Worm (Caenorhabditis elegans) whole organism, L4 larva: ENCODE measurements around the gene eef-1A.2.
A peak's percentile ranks its signal among the peaks of the same experiment; 100 is the strongest.

Experiments
- F44E2.7 ChIP-seq: fragments of 200-800 bp; sonication (Bioruptor generic); IDR thresholded peaks from 2 replicates; pipeline ENCODE4 v2.1.2; 2022; ENCODE audit warnings: missing genetic modification characterization, missing compliant biosample characterization
- T20F7.1 ChIP-seq: fragments of 200-800 bp; sonication (Bioruptor generic); optimal IDR thresholded peaks from 2 replicates; lab custom pipeline; 2018; ENCODE audit warnings: mild to moderate bottlenecking, missing genetic modification characterization, missing compliant biosample characterization
- T26A8.4 ChIP-seq: fragments of 200-800 bp; sonication (Bioruptor generic); IDR thresholded peaks from 2 replicates; pipeline ENCODE4 v1.3.6; 2022; ENCODE audit warnings: missing genetic modification characterization, missing compliant biosample characterization
- Y48G9A.11 ChIP-seq: fragments of 200-800 bp; sonication (Bioruptor generic); IDR thresholded peaks from 2 replicates; pipeline ENCODE4 v1.3.6; 2022; ENCODE audit warnings: missing genetic modification reagents, missing genetic modification characterization, missing compliant biosample characterization
- Y5F2A.4 ChIP-seq: fragments of 200-800 bp; sonication (Bioruptor generic); optimal IDR thresholded peaks from 2 replicates; lab custom pipeline; 2018; ENCODE audit warnings: mild to moderate bottlenecking, missing genetic modification characterization, missing compliant biosample characterization
- Y75B8A.6 ChIP-seq: fragments of 200-800 bp; sonication (Bioruptor generic); IDR thresholded peaks from 2 replicates; pipeline ENCODE4 v1.3.6; 2022; ENCODE audit warnings: missing genetic modification reagents, missing genetic modification characterization, missing compliant biosample characterization
- ZK546.5 ChIP-seq, 2 experiments: sonication (generic microtip); optimal IDR thresholded peaks; 2 replicates each; lab custom pipeline; 2017; ENCODE audit warnings: missing biosample characterization in 2 of 2, missing genetic modification characterization in 2 of 2
- aha-1 ChIP-seq: fragments of 150-350 bp; peaks from one replicate; lab custom pipeline; 2014; ENCODE audit warnings: missing biosample characterization, missing genetic modification characterization
- ama-1 ChIP-seq: fragments of 150-350 bp; optimal IDR thresholded peaks from 2 replicates; lab custom pipeline; 2014; ENCODE audit warnings: inconsistent platforms, mixed read lengths
- ceh-20 ChIP-seq: fragments of 200-800 bp; sonication (Bioruptor generic); IDR thresholded peaks from 2 replicates; pipeline ENCODE4 v1.3.6; 2022; ENCODE audit warnings: missing genetic modification reagents, missing genetic modification characterization, missing compliant biosample characterization
- ctbp-1 ChIP-seq: fragments of 200-800 bp; sonication (Bioruptor generic); IDR thresholded peaks from 2 replicates; pipeline ENCODE4 v1.3.6; 2022; ENCODE audit warnings: missing genetic modification reagents, missing genetic modification characterization, missing compliant biosample characterization
- daf-16 ChIP-seq, 3 experiments: sonication (generic microtip); optimal IDR thresholded peaks; 2 replicates each; lab custom pipeline; 2016 to 2017; ENCODE audit warnings: missing genetic modification characterization in 3 of 3, missing genetic modification reagents in 3 of 3, mild to moderate bottlenecking in 2 of 3, missing compliant biosample characterization in 2 of 3, missing biosample characterization in 1 of 3, moderate library complexity in 1 of 3
- dmd-6 ChIP-seq: fragments of 200-800 bp; sonication (Bioruptor generic); IDR thresholded peaks from 2 replicates; pipeline ENCODE4 v1.3.6; 2022; ENCODE audit warnings: missing genetic modification reagents, missing genetic modification characterization, missing compliant biosample characterization
- dmd-9 ChIP-seq: fragments of 200-800 bp; sonication (Bioruptor generic); IDR thresholded peaks from 2 replicates; pipeline ENCODE4 v1.3.6; 2022; ENCODE audit warnings: missing genetic modification reagents, missing genetic modification characterization, missing compliant biosample characterization
- egl-43 ChIP-seq: fragments of 200-800 bp; sonication (Bioruptor generic); IDR thresholded peaks from 2 replicates; pipeline ENCODE4 v1.3.6; 2022; ENCODE audit warnings: missing genetic modification reagents, missing genetic modification characterization, missing compliant biosample characterization
- fkh-10 ChIP-seq: fragments of 150-350 bp; optimal IDR thresholded peaks from 2 replicates; lab custom pipeline; 2014; ENCODE audit warnings: missing biosample characterization, missing genetic modification reagents, missing genetic modification characterization
- fos-1 ChIP-seq: fragments of 150-350 bp; optimal IDR thresholded peaks from 2 replicates; lab custom pipeline; 2014; ENCODE audit warnings: missing biosample characterization, missing genetic modification characterization
- hlh-11 ChIP-seq: fragments of 200-800 bp; sonication (Bioruptor generic); optimal IDR thresholded peaks from 2 replicates; lab custom pipeline; 2018; ENCODE audit warnings: mild to moderate bottlenecking, missing genetic modification characterization, missing compliant biosample characterization
- hlh-30 ChIP-seq: sonication (generic microtip); optimal IDR thresholded peaks from 2 replicates; lab custom pipeline; 2017; ENCODE audit warnings: antibody characterized with exemption, mild to moderate bottlenecking, missing genetic modification characterization, missing compliant biosample characterization; ENCODE audit not compliant: insufficient read depth
- hmg-1.1 ChIP-seq: fragments of 200-800 bp; sonication (Bioruptor generic); IDR thresholded peaks from 2 replicates; pipeline ENCODE4 v1.3.6; 2022; ENCODE audit warnings: missing genetic modification reagents, missing genetic modification characterization, missing compliant biosample characterization
- jun-1 ChIP-seq: fragments of 150-350 bp; optimal IDR thresholded peaks from 2 replicates; lab custom pipeline; 2014; ENCODE audit warnings: missing biosample characterization, missing genetic modification reagents, missing genetic modification characterization
- lin-13 ChIP-seq: fragments of 150-350 bp; optimal IDR thresholded peaks from 2 replicates; lab custom pipeline; 2014; ENCODE audit warnings: missing biosample characterization, missing genetic modification reagents, missing genetic modification characterization
- lsy-2 ChIP-seq, 2 experiments: fragments of 150-350 bp in 1 of 2; sonication (generic microtip) in 1 of 2; optimal IDR thresholded peaks; 2 replicates each; lab custom pipeline; 2014 to 2017; ENCODE audit warnings: missing biosample characterization in 2 of 2, missing genetic modification characterization in 2 of 2
- madf-9 ChIP-seq: fragments of 200-800 bp; sonication (Bioruptor generic); conservative IDR thresholded peaks from 2 replicates; pipeline ENCODE4 v1.3.6; 2022; ENCODE audit warnings: missing genetic modification reagents, missing genetic modification characterization, missing compliant biosample characterization
- mep-1 ChIP-seq: fragments of 150-350 bp; sonication (generic microtip); optimal IDR thresholded peaks from 3 replicates; lab custom pipeline; 2014; ENCODE audit warnings: missing biosample characterization, missing genetic modification characterization
- nhr-10 ChIP-seq: fragments of 150-350 bp; optimal IDR thresholded peaks from 2 replicates; lab custom pipeline; 2014; ENCODE audit warnings: missing biosample characterization, missing genetic modification characterization
- nhr-25 ChIP-seq: sonication (generic microtip); optimal IDR thresholded peaks from 2 replicates; lab custom pipeline; 2017; ENCODE audit warnings: missing genetic modification characterization, mild to moderate bottlenecking, missing compliant biosample characterization, antibody characterized with exemption, moderate library complexity, borderline replicate concordance; ENCODE audit not compliant: insufficient read depth
- nhr-28 ChIP-seq: fragments of 150-350 bp; optimal IDR thresholded peaks from 2 replicates; lab custom pipeline; 2014; ENCODE audit warnings: missing biosample characterization, missing genetic modification characterization
- nhr-41 ChIP-seq: fragments of 200-800 bp; sonication (Bioruptor generic); IDR thresholded peaks from 2 replicates; pipeline ENCODE4 v1.3.6; 2022; ENCODE audit warnings: missing genetic modification reagents, missing genetic modification characterization, missing compliant biosample characterization
- nhr-48 ChIP-seq: sonication (generic microtip); optimal IDR thresholded peaks from 2 replicates; lab custom pipeline; 2016; ENCODE audit warnings: mild to moderate bottlenecking, missing genetic modification characterization, missing compliant biosample characterization
- pha-4 ChIP-seq, 2 experiments: fragments of 150-350 bp in 1 of 2; fragments of 200-800 bp in 1 of 2; sonication (Bioruptor generic) in 1 of 2; IDR thresholded peaks in 1 of 2; optimal IDR thresholded peaks in 1 of 2; 2 replicates each; pipeline versions ENCODE4 v1.3.6 to Lab custom; 2014 to 2022; ENCODE audit warnings: missing genetic modification characterization in 2 of 2, missing genetic modification reagents in 2 of 2, missing biosample characterization in 1 of 2, missing compliant biosample characterization in 1 of 2
- rbr-2 ChIP-seq: sonication (generic microtip); optimal IDR thresholded peaks from 2 replicates; lab custom pipeline; 2016; ENCODE audit warnings: missing genotype, missing genetic modification characterization, missing compliant biosample characterization
- sdz-12 ChIP-seq: fragments of 200-800 bp; sonication (Bioruptor generic); optimal IDR thresholded peaks from 2 replicates; lab custom pipeline; 2018; ENCODE audit warnings: mild to moderate bottlenecking, missing genetic modification characterization, missing compliant biosample characterization
- snpc-4 ChIP-seq: fragments of 150-350 bp; optimal IDR thresholded peaks from 2 replicates; lab custom pipeline; 2014; ENCODE audit warnings: missing biosample characterization, missing genetic modification characterization
- spr-3 ChIP-seq: fragments of 200-800 bp; sonication (Bioruptor generic); optimal IDR thresholded peaks from 2 replicates; lab custom pipeline; 2018; ENCODE audit warnings: mild to moderate bottlenecking, missing genetic modification characterization, missing compliant biosample characterization
- unc-39 ChIP-seq: sonication (generic microtip); optimal IDR thresholded peaks from 2 replicates; lab custom pipeline; 2017; ENCODE audit warnings: missing biosample characterization, missing genetic modification characterization
- unc-62 ChIP-seq, 3 experiments: fragments of 150-350 bp in 1 of 3; sonication (generic microtip); optimal IDR thresholded peaks in 2 of 3; peaks in 1 of 3; 1 replicate in 1 of 3; 2 replicates in 2 of 3; lab custom pipeline; 2014 to 2017; ENCODE audit warnings: missing biosample characterization in 3 of 3, missing genetic modification characterization in 3 of 3, missing genetic modification reagents in 3 of 3, missing genotype in 1 of 3
- zag-1 ChIP-seq: fragments of 150-350 bp; optimal IDR thresholded peaks from 2 replicates; lab custom pipeline; 2014; ENCODE audit warnings: missing biosample characterization, missing genetic modification characterization
- zfp-3 ChIP-seq: fragments of 200-800 bp; sonication (Bioruptor generic); conservative IDR thresholded peaks from 2 replicates; pipeline ENCODE4 v1.3.6; 2022; ENCODE audit warnings: missing genetic modification reagents, missing genetic modification characterization, missing compliant biosample characterization
- ztf-11 ChIP-seq: fragments of 150-350 bp; optimal IDR thresholded peaks from 2 replicates; lab custom pipeline; 2014; ENCODE audit warnings: missing biosample characterization, missing genetic modification characterization
- ztf-7 ChIP-seq: fragments of 150-350 bp; optimal IDR thresholded peaks from 2 replicates; lab custom pipeline; 2014; ENCODE audit warnings: missing biosample characterization, missing genetic modification characterization

Gene eef-1A.2

ce11 chrX:7838582-7838981, 15.1 kb downstream of the eef-1A.2 start, which contains the start of gene nlp-101:
nlp-101 (plus strand) TSS chrX:7838882.
- TF ChIP-seq zag-1 (tag; lab: Kevin White, UChicago), result no peak
- TF ChIP-seq F44E2.7 (GFP tag; lab: Robert Waterston, UW), result no peak
- TF ChIP-seq T26A8.4 (GFP tag; lab: Robert Waterston, UW), result no peak
- no peak for TF ChIP-seq spr-3
- TF ChIP-seq unc-62 (GFP tag; optimal IDR thresholded peaks at IDR 0.05 in 1 of 2; lab: Kevin White, UChicago), result peak in 1 of 2 experiments; percentile 1
- no peak for TF ChIP-seq unc-62 (tag; optimal IDR thresholded peaks at IDR 0.05; lab: Kevin White, UChicago)
- no peak for TF ChIP-seq aha-1 (tag; lab: Kevin White, UChicago)
- no peak for TF ChIP-seq snpc-4 (tag; lab: Kevin White, UChicago)
- TF ChIP-seq nhr-48 (tag; lab: Kevin White, UChicago), result no peak

ce11 chrX:7839989-7840388, 16.5 kb downstream of the eef-1A.2 start:
- no peak for TF ChIP-seq nhr-28 (tag; lab: Kevin White, UChicago)
- no peak for TF ChIP-seq dmd-9 (GFP tag; lab: Robert Waterston, UW)
- TF ChIP-seq aha-1 (tag; lab: Kevin White, UChicago), result peak; percentile 97

ce11 chrX:7842241-7842640, 18.8 kb downstream of the eef-1A.2 start, which contains the start of gene idpp-11:
idpp-11 (plus strand) TSS chrX:7842541.
- TF ChIP-seq nhr-41 (GFP tag; lab: Robert Waterston, UW), result no peak
- TF ChIP-seq rbr-2 (tag; lab: Kevin White, UChicago), result no peak
- TF ChIP-seq ztf-7 (tag; lab: Kevin White, UChicago), result no peak
- no peak for TF ChIP-seq zfp-3 (GFP tag; lab: Robert Waterston, UW)
- TF ChIP-seq ZK546.5 (tag; optimal IDR thresholded peaks at IDR 0.05; lab: Kevin White, UChicago), result no peak
- no peak for TF ChIP-seq nhr-25 (tag; lab: Kevin White, UChicago)
- TF ChIP-seq lsy-2 (tag; optimal IDR thresholded peaks at IDR 0.05; lab: Kevin White, UChicago), result no peak
- no peak for TF ChIP-seq madf-9 (GFP tag; lab: Robert Waterston, UW)
- TF ChIP-seq ctbp-1, result no peak
- no peak for TF ChIP-seq Y5F2A.4 (GFP tag; lab: Kevin White, UChicago)
- TF ChIP-seq mep-1 (tag; lab: Kevin White, UChicago), result no peak
- TF ChIP-seq fkh-10 (GFP tag; lab: Kevin White, UChicago), result no peak
- TF ChIP-seq, all 104 proteins: peak for 0

ce11 chrX:7847413-7847812, 24.0 kb downstream of the eef-1A.2 start, which contains the start of gene C54D2.6:
C54D2.6 (minus strand) TSS chrX:7847513.
- TF ChIP-seq egl-43, result no peak
- peak in 1 of 2 experiments; percentile 86 for TF ChIP-seq unc-62 (GFP tag; optimal IDR thresholded peaks at IDR 0.05 in 1 of 2; lab: Kevin White, UChicago)
- TF ChIP-seq unc-62 (tag; optimal IDR thresholded peaks at IDR 0.05; lab: Kevin White, UChicago), result no peak

ce11 chrX:7866493-7866892, 43.0 kb downstream of the eef-1A.2 start:
- TF ChIP-seq ama-1 (lab: Kevin White, UChicago), result no peak
- TF ChIP-seq unc-39 (tag; lab: Kevin White, UChicago), result no peak
- TF ChIP-seq Y48G9A.11 (GFP tag; lab: Robert Waterston, UW), result no peak
- peak; percentile 54 for TF ChIP-seq hlh-11 (tag; lab: Kevin White, UChicago)
- no peak for TF ChIP-seq ztf-11 (tag; lab: Kevin White, UChicago)
- TF ChIP-seq Y75B8A.6 (GFP tag; lab: Robert Waterston, UW), result no peak
- TF ChIP-seq hlh-30 (tag; lab: Kevin White, UChicago), result peak; percentile 35
- TF ChIP-seq sdz-12, result no peak
- TF ChIP-seq zag-1 (tag; lab: Kevin White, UChicago), result no peak
- TF ChIP-seq fos-1 (tag; lab: Kevin White, UChicago), result no peak
- peak; percentile 29; the same call in 1 of the 2 replicates for TF ChIP-seq ceh-20
- no peak for TF ChIP-seq pha-4 (GFP tag; IDR thresholded peaks at IDR 0.05; lab: Robert Waterston, UW)
- TF ChIP-seq pha-4 (tag; optimal IDR thresholded peaks at IDR 0.05; lab: Kevin White, UChicago), result no peak
- no peak for TF ChIP-seq nhr-10 (tag; lab: Kevin White, UChicago)
- TF ChIP-seq dmd-6 (GFP tag; lab: Robert Waterston, UW), result peak; percentile 37; the same call in 1 of the 2 replicates
- TF ChIP-seq unc-62 (GFP tag; optimal IDR thresholded peaks at IDR 0.05 in 1 of 2; lab: Kevin White, UChicago), result peak in 1 of 2 experiments; percentile 93
- TF ChIP-seq unc-62 (tag; optimal IDR thresholded peaks at IDR 0.05; lab: Kevin White, UChicago), result no peak
- TF ChIP-seq hmg-1.1 (GFP tag; lab: Robert Waterston, UW), result no peak
- no peak for TF ChIP-seq T26A8.4 (GFP tag; lab: Robert Waterston, UW)
- peak in 1 of 2 experiments; percentile 40 for TF ChIP-seq daf-16 (GFP tag; optimal IDR thresholded peaks at IDR 0.05; lab: Kevin White, UChicago)
- TF ChIP-seq daf-16 (tag; optimal IDR thresholded peaks at IDR 0.05; lab: Kevin White, UChicago), result peak; percentile 26
- no peak for TF ChIP-seq T20F7.1 (GFP tag; lab: Kevin White, UChicago)
- TF ChIP-seq jun-1 (tag; lab: Kevin White, UChicago), result no peak
- no peak for TF ChIP-seq lin-13 (GFP tag; lab: Kevin White, UChicago)
